Fruit fly (Drosophila melanogaster): ENCODE data around the gene CG13010.

The CG13010 gene

DNA sequence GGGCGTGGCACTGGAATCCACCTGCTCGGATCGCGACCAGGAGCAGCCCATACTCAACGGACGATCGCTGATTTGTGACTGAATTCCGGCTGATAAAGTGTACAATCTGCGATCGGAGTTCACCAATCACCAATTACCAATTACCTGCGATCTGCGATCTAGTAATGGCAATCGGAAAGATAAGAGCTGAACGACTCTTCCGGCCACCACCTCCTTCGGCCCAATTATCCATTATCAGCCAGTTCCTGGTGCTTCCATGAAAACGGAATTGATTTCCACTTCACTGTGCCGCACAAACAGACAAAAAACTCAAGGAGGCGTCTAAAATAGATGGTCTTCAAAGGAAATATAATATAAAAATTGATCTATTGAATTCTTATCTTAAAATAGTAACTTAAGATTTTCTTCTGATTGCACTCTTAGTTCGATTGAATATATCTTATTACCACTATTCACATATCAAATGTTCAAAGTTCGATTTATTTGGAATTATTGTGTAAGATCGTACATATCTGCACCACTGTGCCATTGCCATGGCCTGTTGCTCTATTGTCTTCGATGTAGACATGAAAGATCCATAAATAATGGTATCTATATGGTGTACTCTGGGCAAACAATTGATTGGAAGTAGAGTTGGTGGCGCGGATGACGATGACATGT is 14.2 kb downstream of the CG13010 start, which contains the start of gene CG15865 (continued):
- TF ChIP-seq Hr38 (GFP tag; optimal IDR thresholded peaks at IDR 0.05) (no peak), ss (GFP tag; optimal IDR thresholded peaks at IDR 0.05) (peak in 1 of 2 experiments; percentile 11), CG32006 (GFP tag; optimal IDR thresholded peaks at IDR 0.05) (no peak), Sox14 (GFP tag; optimal IDR thresholded peaks at IDR 0.05) (no peak), CG16779 (tag; optimal IDR thresholded peaks at IDR 0.05) (no peak), CG31627 (GFP tag; optimal IDR thresholded peaks at IDR 0.05) (no peak), Met (GFP tag; optimal IDR thresholded peaks at IDR 0.05) (no peak), Sox15 (GFP tag; optimal IDR thresholded peaks at IDR 0.05) (no peak), lz (GFP tag; optimal IDR thresholded peaks at IDR 0.05) (no peak), CG6808 (GFP tag; optimal IDR thresholded peaks at IDR 0.05) (peak; percentile 16), CG10669 (GFP tag; optimal IDR thresholded peaks at IDR 0.05) (no peak), dac (GFP tag; optimal IDR thresholded peaks at IDR 0.05) (no peak), Lpt (GFP tag; optimal IDR thresholded peaks at IDR 0.05) (no peak), Hr4 (GFP tag; optimal IDR thresholded peaks at IDR 0.05) (no peak), CG34406 (GFP tag; optimal IDR thresholded peaks at IDR 0.05) (no peak), CG6276 (GFP tag; optimal IDR thresholded peaks at IDR 0.05) (no peak), fkh (GFP tag; optimal IDR thresholded peaks at IDR 0.05) (peak; percentile 7), CG6854 (GFP tag; optimal IDR thresholded peaks at IDR 0.05) (no peak), CG9139 (GFP tag; optimal IDR thresholded peaks at IDR 0.05) (no peak)

DNA sequence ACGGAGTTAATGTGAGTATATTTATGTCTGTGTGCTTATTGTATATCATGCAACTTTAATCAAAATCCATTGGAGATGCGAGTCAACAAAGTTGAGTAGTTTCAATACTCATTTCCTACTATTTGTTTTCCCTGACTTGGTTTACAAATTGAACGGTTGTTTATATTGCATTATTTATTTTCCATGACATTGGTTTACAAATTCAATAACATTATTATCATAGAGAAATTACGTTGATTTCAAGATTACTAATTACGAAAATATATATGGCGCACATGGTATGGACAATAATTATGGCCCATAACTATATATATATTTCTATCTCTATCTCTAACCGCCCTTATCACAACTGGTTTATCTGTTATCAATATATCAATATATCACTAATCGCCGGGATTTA is 18.1 kb downstream of the CG13010 start:
- TF ChIP-seq topi (GFP tag; optimal IDR thresholded peaks at IDR 0.05) (no peak), CG6808 (GFP tag; optimal IDR thresholded peaks at IDR 0.05) (no peak), fkh (GFP tag; optimal IDR thresholded peaks at IDR 0.05) (peak; percentile 17), Eip78C (GFP tag) (peak; percentile 13), Hr4 (GFP tag; optimal IDR thresholded peaks at IDR 0.05) (no peak)

DNA sequence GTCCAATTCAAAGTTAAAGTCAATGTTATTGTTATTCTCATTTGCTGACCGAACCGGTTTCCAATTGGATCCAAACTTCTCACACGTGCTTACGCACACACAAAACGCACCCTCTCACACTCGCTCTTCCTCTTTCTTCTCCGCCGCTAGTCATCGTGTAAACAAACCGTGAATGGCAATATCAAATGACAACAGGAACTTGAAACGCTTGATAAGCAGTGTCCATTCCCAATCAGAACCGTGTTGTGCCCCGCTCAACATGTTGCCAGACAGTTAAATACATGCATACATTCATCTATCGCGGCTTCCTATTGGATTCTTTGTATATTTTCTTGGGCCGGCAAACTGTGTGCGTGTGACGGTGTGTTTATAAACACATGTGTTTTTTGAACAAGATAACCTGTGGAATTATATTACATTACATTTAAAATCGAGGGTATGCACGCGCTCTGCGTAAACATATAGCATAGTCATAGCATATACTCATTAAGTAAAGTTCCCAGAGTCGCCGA is 23.0 kb downstream of the CG13010 start:
- no peak for TF ChIP-seq Eip93F (GFP tag; optimal IDR thresholded peaks at IDR 0.05)
- TF ChIP-seq CG16779 (tag; optimal IDR thresholded peaks at IDR 0.05) = peak; percentile 47
- TF ChIP-seq fkh (GFP tag; optimal IDR thresholded peaks at IDR 0.05) = peak; percentile 96
- TF ChIP-seq CG6854 (GFP tag; optimal IDR thresholded peaks at IDR 0.05) = peak; percentile 6
- TF ChIP-seq CG34406 (GFP tag; optimal IDR thresholded peaks at IDR 0.05) = no peak
- TF ChIP-seq dsx (GFP tag; optimal IDR thresholded peaks at IDR 0.05; ENCODE audit: poor library complexity, severe bottlenecking) = peak; percentile 20
- peak; percentile 62 for TF ChIP-seq Eip78C (GFP tag)
- peak; percentile 28; the same call in 1 of the 2 replicates for TF ChIP-seq CG15336 (GFP tag; IDR thresholded peaks at IDR 0.05)
- peak; percentile 76 for TF ChIP-seq svp (GFP tag)

DNA sequence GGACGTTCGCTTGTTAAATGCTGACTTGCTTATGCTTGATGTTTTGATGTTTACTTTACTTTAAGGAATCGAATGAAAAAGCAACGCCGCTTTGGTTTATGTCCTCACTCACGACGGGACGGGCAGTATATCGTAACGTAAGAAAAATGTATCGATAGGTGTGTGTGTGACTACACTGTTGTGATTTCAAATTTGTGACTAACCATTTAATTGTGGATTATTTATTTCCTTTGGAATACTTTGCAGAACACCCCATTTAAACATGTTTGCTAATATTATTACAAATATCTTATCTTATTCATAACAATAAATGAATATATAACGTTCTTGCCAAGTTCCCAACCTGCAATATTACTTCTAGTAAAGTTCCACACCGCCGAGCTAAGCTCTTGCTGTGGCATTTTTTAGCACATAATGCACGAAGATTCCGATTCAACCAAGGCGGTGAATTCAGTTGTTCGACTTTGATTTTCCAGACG is 23.8 kb downstream of the CG13010 start, which contains the start of the genes Nemp and r:
TSS of gene Nemp (minus strand) at position 85 of the 479 bp plus-strand sequence.
TSS of gene r (plus strand) at position 429 of the 479 bp plus-strand sequence.
- TF ChIP-seq dac (GFP tag; optimal IDR thresholded peaks at IDR 0.05) (no peak), achi (GFP tag; optimal IDR thresholded peaks at IDR 0.05) (no peak), CG3919 (GFP tag; optimal IDR thresholded peaks at IDR 0.05) (no peak), fkh (GFP tag; optimal IDR thresholded peaks at IDR 0.05) (peak; percentile 86), Sox14 (GFP tag; optimal IDR thresholded peaks at IDR 0.05) (peak; percentile 7), net (GFP tag; optimal IDR thresholded peaks at IDR 0.05) (no peak), Met (GFP tag; optimal IDR thresholded peaks at IDR 0.05) (no peak), cyc (GFP tag; optimal IDR thresholded peaks at IDR 0.05) (no peak), CG15336 (GFP tag; IDR thresholded peaks at IDR 0.05) (no peak), CG6276 (GFP tag; optimal IDR thresholded peaks at IDR 0.05) (no peak), OdsH (GFP tag; optimal IDR thresholded peaks at IDR 0.05) (no peak), salr (GFP tag; optimal IDR thresholded peaks at IDR 0.05) (no peak)

DNA sequence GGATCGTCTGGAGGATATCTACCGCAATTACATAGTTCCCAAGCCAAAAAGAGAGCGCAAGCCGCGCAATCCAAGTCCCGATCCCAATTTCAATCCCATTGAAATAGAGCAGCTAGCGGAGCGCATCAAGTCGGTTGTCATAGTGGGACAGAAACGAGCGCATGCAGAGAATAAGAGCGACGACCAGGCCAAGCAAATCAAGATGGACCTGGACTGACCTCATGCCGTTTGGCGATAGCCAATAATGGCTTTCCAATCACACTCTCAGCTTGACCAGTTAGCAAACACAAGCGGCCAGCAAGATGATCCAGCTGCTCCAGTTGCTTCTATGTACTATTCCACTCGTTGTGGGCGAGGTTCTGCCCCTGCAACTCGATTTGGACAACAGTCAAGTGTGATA is 27.1 kb downstream of the CG13010 start:
- TF ChIP-seq lz (GFP tag; optimal IDR thresholded peaks at IDR 0.05) = no peak
- no peak for TF ChIP-seq Eip75B (GFP tag; optimal IDR thresholded peaks at IDR 0.05)
- no peak for TF ChIP-seq CG6163 (GFP tag; IDR thresholded peaks at IDR 0.05)
- no peak for TF ChIP-seq CG8119 (GFP tag; IDR thresholded peaks at IDR 0.05)
- TF ChIP-seq OdsH (GFP tag; optimal IDR thresholded peaks at IDR 0.05) = no peak
- peak; percentile 98 for TF ChIP-seq svp (GFP tag)
- TF ChIP-seq CG11902 (GFP tag; optimal IDR thresholded peaks at IDR 0.05) = no peak
- TF ChIP-seq Eip78C (GFP tag) = peak; percentile 16
- TF ChIP-seq CG6854 (GFP tag; optimal IDR thresholded peaks at IDR 0.05) = no peak
- TF ChIP-seq fd85E (GFP tag; optimal IDR thresholded peaks at IDR 0.05) = no peak
- no peak for TF ChIP-seq CG10631 (GFP tag; optimal IDR thresholded peaks at IDR 0.05)
- no peak for TF ChIP-seq fd59A (GFP tag; optimal IDR thresholded peaks at IDR 0.05)
- no peak for TF ChIP-seq CG3032 (tag; optimal IDR thresholded peaks at IDR 0.05)

All from whole organism, prepupa.